Worm (Caenorhabditis elegans) whole organism, late embryonic: ENCODE results near the gene Y55F3AM.9.
"Not testable (repeated sequence)": the region's sequence is repeated elsewhere in the genome, so short reads cannot be mapped to it uniquely, and the experiment has no call there.

Experiments used
- F13H6.1 ChIP-seq: sonication (generic microtip); optimal IDR thresholded peaks from 2 replicates; lab custom pipeline; 2016; ENCODE audit warnings: missing genetic modification characterization, missing compliant biosample characterization
- K02D7.2 ChIP-seq: sonication (generic microtip); optimal IDR thresholded peaks from 2 replicates; lab custom pipeline; 2017; ENCODE audit warnings: mild to moderate bottlenecking, missing genetic modification characterization, missing compliant biosample characterization
- ama-1 ChIP-seq: fragments of 150-350 bp; optimal IDR thresholded peaks from 2 replicates; lab custom pipeline; 2014
- ceh-24 ChIP-seq: sonication (generic microtip); optimal IDR thresholded peaks from 2 replicates; lab custom pipeline; 2016; ENCODE audit warnings: mild to moderate bottlenecking, missing genetic modification characterization, missing compliant biosample characterization
- ceh-30 ChIP-seq: fragments of 150-350 bp; optimal IDR thresholded peaks from 2 replicates; lab custom pipeline; 2014; ENCODE audit warnings: missing biosample characterization, missing genetic modification characterization
- ets-4 ChIP-seq: sonication (generic microtip); optimal IDR thresholded peaks from 2 replicates; lab custom pipeline; 2016; ENCODE audit warnings: missing genetic modification characterization, missing compliant biosample characterization
- fkh-10 ChIP-seq: fragments of 150-350 bp; optimal IDR thresholded peaks from 2 replicates; lab custom pipeline; 2014; ENCODE audit warnings: missing biosample characterization, missing genetic modification reagents, missing genetic modification characterization
- lin-11 ChIP-seq: fragments of 200-800 bp; sonication (Bioruptor generic); optimal IDR thresholded peaks from 2 replicates; lab custom pipeline; 2018; ENCODE audit warnings: mild to moderate bottlenecking, missing genetic modification characterization, missing compliant biosample characterization
- mec-3 ChIP-seq: sonication (generic microtip); optimal IDR thresholded peaks from 2 replicates; lab custom pipeline; 2016; ENCODE audit warnings: borderline replicate concordance, missing genetic modification characterization, missing compliant biosample characterization
- nfya-1 ChIP-seq: sonication (generic microtip); optimal IDR thresholded peaks from 2 replicates; lab custom pipeline; 2017; ENCODE audit warnings: missing genetic modification characterization, mild to moderate bottlenecking, missing compliant biosample characterization, antibody characterized with exemption, moderate library complexity
- nhr-11 ChIP-seq: fragments of 150-350 bp; optimal IDR thresholded peaks from 2 replicates; lab custom pipeline; 2014; ENCODE audit warnings: missing biosample characterization, missing genetic modification characterization
- odd-2 ChIP-seq: sonication (generic microtip); optimal IDR thresholded peaks from 2 replicates; lab custom pipeline; 2017; ENCODE audit warnings: antibody characterized with exemption, mild to moderate bottlenecking, missing genetic modification characterization, missing compliant biosample characterization
- pqm-1 ChIP-seq: sonication (generic microtip); optimal IDR thresholded peaks from 2 replicates; lab custom pipeline; 2016; ENCODE audit warnings: missing genetic modification characterization, missing compliant biosample characterization
- syd-9 ChIP-seq: sonication (generic microtip); optimal IDR thresholded peaks from 2 replicates; lab custom pipeline; 2016; ENCODE audit warnings: mild to moderate bottlenecking, missing genetic modification characterization, moderate library complexity, missing compliant biosample characterization

DNA sequence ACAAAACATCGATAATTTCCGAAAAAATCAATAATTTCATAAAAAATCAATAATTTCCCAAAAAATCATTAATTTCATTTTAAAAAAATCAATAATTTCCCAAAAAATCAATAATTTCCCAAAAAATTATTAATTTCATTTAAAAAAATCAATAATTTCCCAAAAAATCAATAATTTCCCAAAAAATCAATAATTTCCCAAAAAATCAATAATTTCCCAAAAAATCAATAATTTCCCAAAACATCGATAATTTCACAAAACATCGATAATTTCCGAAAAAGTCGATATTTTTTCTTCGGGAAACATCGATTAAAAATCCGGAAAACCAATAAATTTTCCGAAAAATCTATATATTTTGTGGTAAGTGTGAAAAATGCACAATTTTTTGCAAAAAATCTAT is 31.2 kb downstream of the Y55F3AM.9 start:
- TF ChIP-seq nhr-11 (tag; lab: Kevin White, UChicago); pqm-1 (tag; lab: Kevin White, UChicago); lin-11 (tag; lab: Kevin White, UChicago); K02D7.2; ceh-24; ama-1 (lab: Kevin White, UChicago); odd-2; ets-4; F13H6.1 (tag; lab: Kevin White, UChicago); fkh-10 (GFP tag; lab: Kevin White, UChicago); nfya-1 (tag; lab: Kevin White, UChicago); mec-3 (tag; lab: Kevin White, UChicago); ceh-30; syd-9: not testable (repeated sequence)
